Worm (Caenorhabditis elegans) whole organism, late embryonic: ENCODE measurements around the gene lat-1.

Experiments
- ahr-1 ChIP-seq: sonication (generic microtip); optimal IDR thresholded peaks from 2 replicates; lab custom pipeline; 2016; ENCODE audit warnings: missing genetic modification characterization, missing compliant biosample characterization
- hlh-13 ChIP-seq: fragments of 200-800 bp; sonication (Bioruptor generic); optimal IDR thresholded peaks from 2 replicates; lab custom pipeline; 2018; ENCODE audit warnings: mild to moderate bottlenecking, missing genetic modification characterization, missing compliant biosample characterization

- TF ChIP-seq ahr-1 (tag; lab: Kevin White, UChicago) (no peak), hlh-13 (no peak)
Measured at ce11 chrII:8883559-8883958, 13.1 kb upstream of the lat-1 start, which contains the start of gene rha-1.
